Fruit fly (Drosophila melanogaster) whole organism, embryonic: ENCODE measurements around the gene CG15742.

Source experiments
- ATbp ChIP-seq: fragments of 200-800 bp; sonication (Bioruptor generic); optimal IDR thresholded peaks from 2 replicates; lab custom pipeline; 2017; ENCODE audit warnings: missing biosample characterization, mild to moderate bottlenecking, missing genetic modification characterization, missing genetic modification reagents
- Abd-B ChIP-seq: fragments of 200-800 bp; sonication (Bioruptor generic); optimal IDR thresholded peaks from 2 replicates; lab custom pipeline; 2018; ENCODE audit warnings: missing biosample characterization, mild to moderate bottlenecking, missing genetic modification characterization, moderate library complexity
- Adf1 ChIP-seq: fragments of 200-800 bp; sonication (Bioruptor generic); IDR thresholded peaks from 2 replicates; pipeline ENCODE4 v1.3.6; 2022; ENCODE audit warnings: missing biosample characterization, missing genetic modification characterization
- Atf3 ChIP-seq: fragments of 200-800 bp; sonication (Bioruptor generic); optimal IDR thresholded peaks from 3 replicates; lab custom pipeline; 2016; ENCODE audit warnings: missing biosample characterization, missing genetic modification characterization
- BtbVII ChIP-seq: fragments of 200-800 bp; sonication (Bioruptor generic); optimal IDR thresholded peaks from 3 replicates; lab custom pipeline; 2017; ENCODE audit warnings: missing biosample characterization, mild to moderate bottlenecking, missing genetic modification characterization
- CG10321 ChIP-seq: fragments of 200-800 bp; sonication (Bioruptor generic); IDR thresholded peaks from 2 replicates; pipeline ENCODE4 v1.3.6; 2022; ENCODE audit warnings: missing biosample characterization, missing genetic modification characterization
- CG10366 ChIP-seq: fragments of 200-800 bp; sonication (Bioruptor generic); IDR thresholded peaks from 2 replicates; pipeline ENCODE4 v1.3.6; 2022; ENCODE audit warnings: missing biosample characterization, missing genetic modification characterization
- CG11504 ChIP-seq: fragments of 200-800 bp; sonication (Bioruptor generic); optimal IDR thresholded peaks from 3 replicates; lab custom pipeline; 2019; ENCODE audit warnings: missing biosample characterization, mild to moderate bottlenecking, missing genetic modification characterization, moderate library complexity
- CG14014 ChIP-seq: fragments of 200-800 bp; sonication (Bioruptor generic); IDR thresholded peaks from 2 replicates; pipeline ENCODE4 v1.3.6; 2022; ENCODE audit warnings: missing biosample characterization, missing genetic modification characterization
- CG15073 ChIP-seq: fragments of 200-800 bp; sonication (Bioruptor generic); optimal IDR thresholded peaks from 2 replicates; lab custom pipeline; 2016; ENCODE audit warnings: missing biosample characterization, missing genetic modification characterization
- CG16863 ChIP-seq: fragments of 200-800 bp; sonication (Bioruptor generic); optimal IDR thresholded peaks from 3 replicates; lab custom pipeline; 2016; ENCODE audit warnings: missing biosample characterization, missing genetic modification characterization
- CG1832 ChIP-seq: fragments of 200-800 bp; sonication (Bioruptor generic); optimal IDR thresholded peaks from 2 replicates; lab custom pipeline; 2017; ENCODE audit warnings: missing biosample characterization, mild to moderate bottlenecking, missing genetic modification characterization, inconsistent platforms
- CG2678 ChIP-seq: fragments of 200-800 bp; sonication (Bioruptor generic); optimal IDR thresholded peaks from 3 replicates; lab custom pipeline; 2019; ENCODE audit warnings: missing biosample characterization, mild to moderate bottlenecking, missing genetic modification characterization, moderate library complexity
- CG34376 ChIP-seq: fragments of 200-800 bp; sonication (Bioruptor generic); optimal IDR thresholded peaks from 2 replicates; lab custom pipeline; 2018; ENCODE audit warnings: missing biosample characterization, mild to moderate bottlenecking, missing genetic modification characterization
- CG4707 ChIP-seq: fragments of 200-800 bp; sonication (Bioruptor generic); optimal IDR thresholded peaks from 2 replicates; lab custom pipeline; 2018; ENCODE audit warnings: missing biosample characterization, mild to moderate bottlenecking, missing genetic modification characterization, moderate library complexity
- CG6175 ChIP-seq: fragments of 200-800 bp; sonication (Bioruptor generic); IDR thresholded peaks from 3 replicates; pipeline ENCODE4 v1.3.6; 2022; ENCODE audit warnings: missing biosample characterization, missing genetic modification characterization
- CoRest ChIP-seq: fragments of 200-800 bp; sonication (Bioruptor generic); optimal IDR thresholded peaks from 3 replicates; lab custom pipeline; 2018; ENCODE audit warnings: missing biosample characterization, mild to moderate bottlenecking, missing genetic modification characterization, moderate library complexity
- HLHmδ ChIP-seq: fragments of 200-800 bp; sonication (Bioruptor generic); optimal IDR thresholded peaks from 2 replicates; lab custom pipeline; 2018; ENCODE audit warnings: missing biosample characterization, mild to moderate bottlenecking, missing genetic modification characterization, moderate library complexity
- HmgD ChIP-seq: fragments of 200-800 bp; sonication (Bioruptor generic); optimal IDR thresholded peaks from 3 replicates; lab custom pipeline; 2016; ENCODE audit warnings: missing biosample characterization, missing genetic modification characterization
- Hr78 ChIP-seq, 2 experiments: fragments of 200-800 bp in 1 of 2; fragments of >200 bp in 1 of 2; sonication (Bioruptor generic) in 1 of 2; optimal IDR thresholded peaks; 2 replicates each; lab custom pipeline; 2017 to 2019; ENCODE audit warnings: missing biosample characterization in 2 of 2, missing genetic modification characterization in 2 of 2, mild to moderate bottlenecking in 1 of 2, moderate library complexity in 1 of 2
- Jarid2 ChIP-seq: fragments of 200-800 bp; sonication (Bioruptor generic); optimal IDR thresholded peaks from 3 replicates; lab custom pipeline; 2017; ENCODE audit warnings: mild to moderate bottlenecking, missing biosample characterization, missing genetic modification reagents, missing genetic modification characterization
- Med ChIP-seq: fragments of 200-800 bp; sonication (Bioruptor generic); peaks from one replicate; lab custom pipeline; 2016; ENCODE audit warnings: missing biosample characterization, missing genetic modification characterization, mild to moderate bottlenecking, inconsistent platforms, moderate library complexity
- Six4 ChIP-seq: fragments of 200-800 bp; sonication (Bioruptor generic); optimal IDR thresholded peaks from 2 replicates; lab custom pipeline; 2016; ENCODE audit warnings: missing biosample characterization, missing genetic modification characterization
- Taf1 ChIP-seq: fragments of 200-800 bp; sonication (Bioruptor generic); IDR thresholded peaks from 2 replicates; pipeline ENCODE4 v1.3.6; 2022; ENCODE audit warnings: missing biosample characterization, missing genetic modification characterization
- aop ChIP-seq: fragments of 200-800 bp; sonication (Bioruptor generic); IDR thresholded peaks from 2 replicates; pipeline ENCODE4 v1.3.6; 2022; ENCODE audit warnings: missing biosample characterization, missing genetic modification characterization
- bab2 ChIP-seq: fragments of 200-800 bp; sonication (Bioruptor generic); optimal IDR thresholded peaks from 2 replicates; lab custom pipeline; 2016; ENCODE audit warnings: missing biosample characterization, missing genetic modification characterization
- chn ChIP-seq: fragments of 200-800 bp; sonication (Bioruptor generic); optimal IDR thresholded peaks from 2 replicates; lab custom pipeline; 2016; ENCODE audit warnings: missing biosample characterization, missing genetic modification characterization
- dmrt99B ChIP-seq: fragments of 200-800 bp; sonication (Bioruptor generic); optimal IDR thresholded peaks from 2 replicates; lab custom pipeline; 2018; ENCODE audit warnings: missing biosample characterization, mild to moderate bottlenecking, missing genetic modification characterization, moderate library complexity
- grn ChIP-seq: fragments of 200-800 bp; sonication (Bioruptor generic); optimal IDR thresholded peaks from 3 replicates; lab custom pipeline; 2017; ENCODE audit warnings: missing biosample characterization, missing genetic modification characterization
- gsb ChIP-seq: fragments of 200-800 bp; sonication (Bioruptor generic); IDR thresholded peaks from 2 replicates; pipeline ENCODE4 v1.3.6; 2022; ENCODE audit warnings: missing biosample characterization, missing genetic modification characterization
- kah ChIP-seq: fragments of 200-800 bp; sonication (Bioruptor generic); optimal IDR thresholded peaks from 2 replicates; lab custom pipeline; 2018; ENCODE audit warnings: missing biosample characterization, mild to moderate bottlenecking, missing genetic modification characterization
- kay ChIP-seq: fragments of 200-800 bp; sonication (Bioruptor generic); optimal IDR thresholded peaks from 2 replicates; lab custom pipeline; 2016; ENCODE audit warnings: missing biosample characterization, missing genetic modification characterization
- kni ChIP-seq: fragments of 200-800 bp; sonication (Bioruptor generic); optimal IDR thresholded peaks from 3 replicates; lab custom pipeline; 2017; ENCODE audit warnings: mild to moderate bottlenecking, missing biosample characterization, missing genetic modification reagents, missing genetic modification characterization
- lab ChIP-seq: fragments of 200-800 bp; sonication (Bioruptor generic); optimal IDR thresholded peaks from 3 replicates; lab custom pipeline; 2017; ENCODE audit warnings: missing biosample characterization, missing genetic modification characterization, mild to moderate bottlenecking, moderate library complexity, missing genetic modification reagents
- mirr ChIP-seq: fragments of 200-800 bp; sonication (Bioruptor generic); optimal IDR thresholded peaks from 3 replicates; lab custom pipeline; 2018; ENCODE audit warnings: missing biosample characterization, mild to moderate bottlenecking, missing genetic modification characterization
- nmo ChIP-seq: fragments of 200-800 bp; sonication (Bioruptor generic); optimal IDR thresholded peaks from 2 replicates; lab custom pipeline; 2018; ENCODE audit warnings: missing biosample characterization, mild to moderate bottlenecking, missing genetic modification characterization, moderate library complexity
- nom ChIP-seq: fragments of 200-800 bp; sonication (Bioruptor generic); optimal IDR thresholded peaks from 2 replicates; lab custom pipeline; 2017; ENCODE audit warnings: missing biosample characterization, missing genetic modification characterization, mild to moderate bottlenecking, moderate library complexity, missing genetic modification reagents
- oc ChIP-seq: fragments of 200-800 bp; sonication (Bioruptor generic); optimal IDR thresholded peaks from 2 replicates; lab custom pipeline; 2018; ENCODE audit warnings: missing biosample characterization, mild to moderate bottlenecking, missing genetic modification characterization, moderate library complexity
- pan ChIP-seq, 4 experiments: fragments of >200 bp in 3 of 4; fragments of 200-800 bp in 1 of 4; sonication (Bioruptor generic) in 1 of 4; optimal IDR thresholded peaks in 3 of 4; IDR thresholded peaks in 1 of 4; 2 replicates each; pipeline versions ENCODE4 v1.3.6 to Lab custom; 2017 to 2022; ENCODE audit warnings: missing biosample characterization in 2 of 4, missing genetic modification characterization in 2 of 4, mixed read lengths in 1 of 4
- psq ChIP-seq: fragments of 200-800 bp; sonication (Bioruptor generic); optimal IDR thresholded peaks from 2 replicates; lab custom pipeline; 2017; ENCODE audit warnings: missing biosample characterization, missing genetic modification characterization
- row ChIP-seq: fragments of 200-800 bp; sonication (Bioruptor generic); IDR thresholded peaks from 3 replicates; pipeline ENCODE4 v1.3.6; 2022; ENCODE audit warnings: missing biosample characterization, missing genetic modification characterization
- sens ChIP-seq: fragments of 200-800 bp; sonication (Bioruptor generic); peaks from one replicate; lab custom pipeline; 2016; ENCODE audit warnings: missing biosample characterization, missing genetic modification characterization
- seq ChIP-seq: fragments of 200-800 bp; sonication (Bioruptor generic); IDR thresholded peaks from 2 replicates; pipeline ENCODE4 v1.3.6; 2022; ENCODE audit warnings: missing biosample characterization, missing genetic modification characterization
- slbo ChIP-seq: fragments of 200-800 bp; sonication (Bioruptor generic); IDR thresholded peaks from 2 replicates; pipeline ENCODE4 v1.3.6; 2022; ENCODE audit warnings: missing biosample characterization, missing genetic modification characterization
- sr ChIP-seq: fragments of 200-800 bp; sonication (Bioruptor generic); IDR thresholded peaks from 3 replicates; pipeline ENCODE4 v1.3.6; 2022; ENCODE audit warnings: missing biosample characterization, missing genetic modification characterization
- trem ChIP-seq: fragments of 200-800 bp; optimal IDR thresholded peaks from 3 replicates; lab custom pipeline; 2019; ENCODE audit warnings: missing biosample characterization, mild to moderate bottlenecking, missing genetic modification characterization, moderate library complexity
- ttk ChIP-seq: fragments of 200-800 bp; sonication (Bioruptor generic); IDR thresholded peaks from 2 replicates; pipeline ENCODE4 v2.1.2; 2022; ENCODE audit warnings: missing biosample characterization, missing genetic modification characterization
- vfl ChIP-seq: fragments of 200-800 bp; sonication (Bioruptor generic); optimal IDR thresholded peaks from 2 replicates; lab custom pipeline; 2016; ENCODE audit warnings: missing biosample characterization, missing genetic modification characterization

CG15742 gene

dm6 chrX:13302615-13303526, 44.6 kb upstream of the CG15742 start (continued):
- TF ChIP-seq CG10321: peak; percentile 69
- peak; percentile 38 for TF ChIP-seq kni (GFP tag; lab: Kevin White, UChicago)
- TF ChIP-seq CG14014 (GFP tag; lab: Robert Waterston, UW): no peak
- TF ChIP-seq bab2 (GFP tag; lab: Kevin White, UChicago): no peak
- no peak for TF ChIP-seq dmrt99B
- TF ChIP-seq mirr (GFP tag; lab: Kevin White, UChicago): peak; percentile 54
- TF ChIP-seq nom (GFP tag; lab: Kevin White, UChicago): peak; percentile 89
- peak; percentile 16 for TF ChIP-seq oc
- no peak for TF ChIP-seq nmo (GFP tag; lab: Kevin White, UChicago)
- TF ChIP-seq Atf3 (GFP tag; lab: Kevin White, UChicago): no peak
- peak; percentile 35 for TF ChIP-seq CG1832 (GFP tag; lab: Kevin White, UChicago)
- TF ChIP-seq kah (GFP tag; lab: Kevin White, UChicago): no peak
- no peak for TF ChIP-seq HLHmδ
- no peak for TF ChIP-seq psq
- TF ChIP-seq CG34376 (GFP tag; lab: Kevin White, UChicago): peak; percentile 34
- peak in 1 of 2 experiments; percentile 89 for TF ChIP-seq Hr78 (GFP tag; optimal IDR thresholded peaks at IDR 0.05; lab: Kevin White, UChicago)
- TF ChIP-seq CoRest: no peak
- no peak for TF ChIP-seq Jarid2 (GFP tag; lab: Kevin White, UChicago)
- peak; percentile 8 for TF ChIP-seq ATbp (GFP tag; lab: Kevin White, UChicago)
- no peak for TF ChIP-seq CG16863 (GFP tag; lab: Kevin White, UChicago)
- peak; percentile 74; the same call in 2 of the 3 replicates for TF ChIP-seq sr (GFP tag; lab: Robert Waterston, UW)
- peak; percentile 38 for TF ChIP-seq lab (GFP tag; lab: Kevin White, UChicago)
- TF ChIP-seq HmgD (GFP tag; lab: Kevin White, UChicago): no peak
- no peak for TF ChIP-seq seq (GFP tag; lab: Robert Waterston, UW)
- TF ChIP-seq ttk (GFP tag; lab: Robert Waterston, UW): peak; percentile 70
- TF ChIP-seq CG11504 (tag; lab: Kevin White, UChicago): no peak
- TF ChIP-seq BtbVII (GFP tag; lab: Kevin White, UChicago): peak; percentile 45
- no peak for TF ChIP-seq Six4
- TF ChIP-seq slbo: peak; percentile 36; the same call in 1 of the 2 replicates
- TF ChIP-seq kay (GFP tag; lab: Kevin White, UChicago): peak; percentile 67
- no peak for TF ChIP-seq sens
- TF ChIP-seq gsb (GFP tag; lab: Robert Waterston, UW): no peak
- TF ChIP-seq vfl (GFP tag; lab: Kevin White, UChicago): no peak
- no peak for TF ChIP-seq chn (GFP tag; lab: Kevin White, UChicago)
- peak; percentile 17 for TF ChIP-seq grn (GFP tag; lab: Kevin White, UChicago)
- no peak for TF ChIP-seq aop
- TF ChIP-seq CG15073 (GFP tag; lab: Kevin White, UChicago): no peak
- TF ChIP-seq Taf1 (GFP tag; lab: Robert Waterston, UW): no peak
- peak; percentile 73 for TF ChIP-seq Adf1 (GFP tag; lab: Robert Waterston, UW)
- TF ChIP-seq trem (tag; lab: Kevin White, UChicago): no peak
- TF ChIP-seq CG10366 (GFP tag; lab: Robert Waterston, UW): no peak
- peak; percentile 29; the same call in 2 of the 3 replicates for TF ChIP-seq row
- TF ChIP-seq Med (GFP tag; lab: Kevin White, UChicago): peak; percentile 79
- no peak for TF ChIP-seq pan (optimal IDR thresholded peaks at IDR 0.05; lab: Kevin White, UChicago)
- TF ChIP-seq pan (GFP tag; optimal IDR thresholded peaks at IDR 0.05 in 1 of 2, IDR thresholded peaks at IDR 0.05 in 1 of 2): peak in 1 of 2 experiments; percentile 29
- no peak for TF ChIP-seq CG6175
- TF ChIP-seq CG4707 (GFP tag; lab: Kevin White, UChicago): peak; percentile 23
- no peak for TF ChIP-seq CG2678
- peak; percentile 22 for TF ChIP-seq Abd-B (GFP tag; lab: Kevin White, UChicago)
